Worm (Caenorhabditis elegans): ENCODE data around the gene C02F5.14.

The C02F5.14 gene

ce11 chrIII:8199060-8199459 lies 36.3 kb downstream of the C02F5.14 start:
- TF ChIP-seq flt-1 (GFP tag; IDR thresholded peaks at IDR 0.05) (no peak), sea-1 (GFP tag; conservative IDR thresholded peaks at IDR 0.05) (no peak)

ce11 chrIII:8191695-8192094 lies 43.6 kb downstream of the C02F5.14 start, which contains the start of gene C50C3.1:
C50C3.1 (plus strand) TSS chrIII:8191995.
- no peak for TF ChIP-seq tbx-37 (GFP tag; conservative IDR thresholded peaks at IDR 0.05)
- no peak for TF ChIP-seq tbx-11 (GFP tag; IDR thresholded peaks at IDR 0.05)
- no peak for TF ChIP-seq hmg-4 (GFP tag; optimal IDR thresholded peaks at IDR 0.05)
- TF ChIP-seq flt-1 (GFP tag; IDR thresholded peaks at IDR 0.05): no peak
- no peak for TF ChIP-seq tra-4 (tag; optimal IDR thresholded peaks at IDR 0.05)
- TF ChIP-seq hmbx-1 (tag; optimal IDR thresholded peaks at IDR 0.05): no peak
- TF ChIP-seq ceh-13 (GFP tag; optimal IDR thresholded peaks at IDR 0.05): no peak
- no peak for TF ChIP-seq ama-1 (optimal IDR thresholded peaks at IDR 0.05)
- TF ChIP-seq hnd-1 (tag; optimal IDR thresholded peaks at IDR 0.05): no peak
- no peak for TF ChIP-seq ceh-36 (tag; optimal IDR thresholded peaks at IDR 0.05)
- no peak for TF ChIP-seq sea-1 (GFP tag; conservative IDR thresholded peaks at IDR 0.05)
- TF ChIP-seq aly-1 (tag; optimal IDR thresholded peaks at IDR 0.05): no peak
- no peak for TF ChIP-seq ets-7 (tag; optimal IDR thresholded peaks at IDR 0.05)
- no peak for TF ChIP-seq F13C5.2 (tag; optimal IDR thresholded peaks at IDR 0.05)
- no peak for TF ChIP-seq scrt-1 (GFP tag; IDR thresholded peaks at IDR 0.05)
- no peak for TF ChIP-seq B0310.2 (tag; optimal IDR thresholded peaks at IDR 0.05)
- no peak for TF ChIP-seq pes-1 (GFP tag; IDR thresholded peaks at IDR 0.05)

- TF ChIP-seq pes-1 (GFP tag; IDR thresholded peaks at IDR 0.05): no peak
- TF ChIP-seq ceh-36 (tag; optimal IDR thresholded peaks at IDR 0.05): no peak
- TF ChIP-seq F13C5.2 (tag; optimal IDR thresholded peaks at IDR 0.05): no peak
- TF ChIP-seq ama-1 (optimal IDR thresholded peaks at IDR 0.05): no peak
- TF ChIP-seq scrt-1 (GFP tag; IDR thresholded peaks at IDR 0.05): no peak
- TF ChIP-seq tra-4 (tag; optimal IDR thresholded peaks at IDR 0.05): no peak
- no peak for TF ChIP-seq B0310.2 (tag; optimal IDR thresholded peaks at IDR 0.05)
- TF ChIP-seq tbx-11 (GFP tag; IDR thresholded peaks at IDR 0.05): no peak
- no peak for TF ChIP-seq tbx-37 (GFP tag; conservative IDR thresholded peaks at IDR 0.05)
- TF ChIP-seq ets-7 (tag; optimal IDR thresholded peaks at IDR 0.05): no peak
These were observed 44.8 kb downstream of the C02F5.14 start, which contains the start of gene C50C3.19 for ce11 chrIII:8190505-8190904. C50C3.19 (plus strand) TSS chrIII:8190805.

ce11 chrIII:8185130-8185529 lies 50.2 kb downstream of the C02F5.14 start:
- no peak for TF ChIP-seq ceh-13 (GFP tag; optimal IDR thresholded peaks at IDR 0.05)
- no peak for TF ChIP-seq aly-1 (tag; optimal IDR thresholded peaks at IDR 0.05)
- no peak for TF ChIP-seq pes-1 (GFP tag; IDR thresholded peaks at IDR 0.05)
- TF ChIP-seq F13C5.2 (tag; optimal IDR thresholded peaks at IDR 0.05): no peak
- TF ChIP-seq ceh-36 (tag; optimal IDR thresholded peaks at IDR 0.05): no peak
- no peak for TF ChIP-seq flt-1 (GFP tag; IDR thresholded peaks at IDR 0.05)
- TF ChIP-seq B0310.2 (tag; optimal IDR thresholded peaks at IDR 0.05): no peak
- no peak for TF ChIP-seq ama-1 (optimal IDR thresholded peaks at IDR 0.05)
- no peak for TF ChIP-seq sea-1 (GFP tag; conservative IDR thresholded peaks at IDR 0.05)
- TF ChIP-seq ets-7 (tag; optimal IDR thresholded peaks at IDR 0.05): no peak
- TF ChIP-seq scrt-1 (GFP tag; IDR thresholded peaks at IDR 0.05): no peak
- TF ChIP-seq tra-4 (tag; optimal IDR thresholded peaks at IDR 0.05): no peak
- TF ChIP-seq hnd-1 (tag; optimal IDR thresholded peaks at IDR 0.05): no peak
- no peak for TF ChIP-seq hmbx-1 (tag; optimal IDR thresholded peaks at IDR 0.05)
- TF ChIP-seq tbx-11 (GFP tag; IDR thresholded peaks at IDR 0.05): no peak
- TF ChIP-seq tbx-37 (GFP tag; conservative IDR thresholded peaks at IDR 0.05): no peak
- TF ChIP-seq hmg-4 (GFP tag; optimal IDR thresholded peaks at IDR 0.05): no peak
